Worm (Caenorhabditis elegans): Measurements from ENCODE around the gene sma-2.

The sma-2 gene

DNA sequence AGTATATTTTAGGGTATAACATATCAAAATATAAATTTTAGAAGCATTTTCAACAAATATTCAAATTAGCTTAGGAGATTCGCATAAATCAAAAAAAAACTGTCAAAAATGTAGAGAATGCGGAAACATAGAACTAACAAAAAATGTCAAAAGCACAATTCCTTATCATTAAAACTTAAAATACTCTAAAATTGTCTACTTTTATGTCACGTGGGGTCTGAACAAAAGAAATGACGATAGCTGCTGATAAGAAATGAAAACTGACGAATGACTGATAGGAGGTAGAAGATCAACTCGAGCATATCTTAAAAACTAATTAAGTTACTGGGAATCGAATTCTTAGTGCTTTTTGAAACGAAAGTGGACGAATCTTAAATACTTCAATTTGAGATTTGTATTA is 15.8 kb upstream of the sma-2 start:
- no peak for TF ChIP-seq unc-62 (GFP tag; optimal IDR thresholded peaks at IDR 0.05)

ce11 chrIII:8734327-8734885 is 15.1 kb upstream of the sma-2 start:
- TF ChIP-seq unc-62 (GFP tag; optimal IDR thresholded peaks at IDR 0.05) = no peak

DNA sequence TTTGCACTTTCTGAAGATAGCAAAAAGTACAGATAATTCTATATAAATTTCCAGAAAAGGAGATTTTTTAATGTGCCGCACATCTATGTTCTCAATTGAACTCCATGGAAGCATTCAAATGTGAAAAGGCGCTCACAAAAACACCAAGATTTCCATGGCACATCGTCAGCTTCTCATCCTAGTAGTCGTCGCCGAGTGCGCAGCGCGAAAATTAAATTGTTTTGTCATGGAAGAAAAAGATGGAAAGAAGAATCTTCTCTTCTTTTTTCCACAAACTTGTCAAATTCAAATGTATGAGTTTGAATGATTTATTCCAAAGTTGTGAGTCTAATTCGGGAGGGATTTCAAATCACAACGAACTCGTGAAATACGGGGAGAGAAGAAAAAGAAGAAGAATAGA is 12.1 kb upstream of the sma-2 start:
- no peak for TF ChIP-seq unc-62 (GFP tag; optimal IDR thresholded peaks at IDR 0.05)

ce11 chrIII:8738289-8738688 is 11.2 kb upstream of the sma-2 start:
- TF ChIP-seq unc-62 (GFP tag; optimal IDR thresholded peaks at IDR 0.05) = no peak

ce11 chrIII:8739126-8739525 is 10.4 kb upstream of the sma-2 start:
- TF ChIP-seq unc-62 (GFP tag; optimal IDR thresholded peaks at IDR 0.05) = no peak

DNA sequence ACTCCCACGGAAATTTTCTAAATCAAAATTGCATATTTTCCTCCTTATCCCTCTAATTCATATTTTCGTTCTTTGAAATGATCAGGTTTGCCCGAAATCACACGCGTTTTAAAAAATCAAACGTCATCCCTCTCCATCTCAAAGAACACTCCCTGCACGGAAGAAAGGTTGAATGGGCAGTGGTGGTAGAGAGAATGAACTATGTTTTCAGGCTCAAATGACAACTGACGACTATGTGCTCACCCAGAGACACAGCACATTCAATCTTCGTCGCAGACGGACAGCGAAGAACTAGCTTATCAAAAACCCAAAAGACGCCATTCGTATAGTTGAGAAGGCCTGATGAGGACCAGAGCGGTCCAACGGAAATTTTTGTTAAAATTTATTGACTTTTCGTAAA is 9.7 kb upstream of the sma-2 start:
- no peak for TF ChIP-seq unc-62 (GFP tag; optimal IDR thresholded peaks at IDR 0.05)

DNA sequence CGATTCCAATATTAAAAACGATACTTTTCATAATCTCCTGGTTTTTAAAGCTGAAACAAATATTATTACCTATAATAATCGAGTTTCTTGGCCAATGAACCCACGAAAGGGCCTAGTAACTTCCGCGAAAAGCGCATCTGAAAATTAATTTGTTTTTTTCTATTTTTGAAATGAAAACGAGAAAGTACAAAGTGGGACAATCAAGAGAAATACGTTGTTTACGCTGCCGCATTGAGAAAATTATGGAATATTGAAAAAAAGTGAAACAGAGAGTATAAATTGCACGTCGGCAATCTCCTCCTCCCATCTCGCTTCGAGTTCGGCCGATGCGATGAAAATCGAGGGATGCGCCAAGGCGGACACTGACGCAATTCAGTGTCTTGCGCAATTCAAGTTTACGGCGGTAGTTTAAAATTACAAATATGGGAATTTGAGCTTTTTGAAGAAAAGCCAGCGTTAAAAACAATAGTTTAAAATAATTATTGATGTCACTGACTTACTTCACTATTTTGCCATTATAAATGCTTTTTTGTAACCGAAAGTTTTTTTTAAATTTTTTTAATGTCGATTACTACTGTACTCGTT is 8.1 kb upstream of the sma-2 start, which contains the start of gene pdhk-2:
Gene pdhk-2, minus strand, starts transcription at position 137 of the 585 bp plus-strand sequence.
- no peak for TF ChIP-seq unc-62 (GFP tag; optimal IDR thresholded peaks at IDR 0.05)

ce11 chrIII:8741955-8742354 is 7.5 kb upstream of the sma-2 start:
- no peak for TF ChIP-seq unc-62 (GFP tag; optimal IDR thresholded peaks at IDR 0.05)

DNA sequence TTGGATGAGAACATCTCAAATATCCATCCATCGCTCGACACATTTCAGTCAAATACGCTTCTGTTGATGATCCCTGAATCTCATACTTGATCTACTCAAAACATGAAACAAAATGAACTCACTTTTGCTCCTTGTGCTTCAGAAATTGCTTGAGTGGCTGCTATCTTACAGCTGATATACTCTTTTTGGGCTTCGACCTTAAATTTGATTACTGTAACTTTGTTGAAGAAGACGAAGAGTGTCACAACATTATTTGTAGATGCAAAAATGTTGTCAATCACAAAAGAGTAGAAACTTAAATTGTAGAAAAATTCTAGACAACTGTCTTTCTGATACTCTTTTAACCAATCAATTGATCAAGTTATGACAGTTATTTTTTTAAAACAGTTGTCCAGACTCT is 6.9 kb upstream of the sma-2 start:
- no peak for TF ChIP-seq unc-62 (GFP tag; optimal IDR thresholded peaks at IDR 0.05)

ce11 chrIII:8743796-8744404 is 5.6 kb upstream of the sma-2 start, which contains the start of gene ZK370.6:
Gene ZK370.6 (minus strand): TSS chrIII:8743846.
- no peak for TF ChIP-seq unc-62 (GFP tag; optimal IDR thresholded peaks at IDR 0.05)

DNA sequence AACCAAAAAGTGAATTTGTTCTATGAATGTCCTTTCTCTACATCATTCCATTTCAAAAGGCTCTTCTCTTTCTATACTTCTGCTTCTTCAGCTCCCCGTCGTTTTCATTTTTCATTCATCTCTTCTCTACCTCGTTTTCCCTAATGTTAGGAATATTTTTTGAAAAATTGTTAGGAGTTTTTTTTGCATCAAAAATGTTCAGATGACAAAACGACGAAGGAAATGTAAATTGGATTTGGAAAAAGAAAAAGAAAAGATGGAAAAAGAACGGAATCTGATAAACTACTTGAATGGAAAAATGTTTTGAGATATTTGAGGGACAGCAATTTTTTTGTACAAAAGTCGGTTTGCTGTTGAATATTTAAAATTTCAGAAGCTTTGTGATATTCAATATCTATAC is 4.7 kb upstream of the sma-2 start:
- no peak for TF ChIP-seq unc-62 (GFP tag; optimal IDR thresholded peaks at IDR 0.05)

ce11 chrIII:8745214-8745613 is 4.3 kb upstream of the sma-2 start:
- TF ChIP-seq unc-62 (GFP tag; optimal IDR thresholded peaks at IDR 0.05) = no peak

ce11 chrIII:8748620-8749019 is 860 bp upstream of the sma-2 start:
- no peak for TF ChIP-seq unc-62 (GFP tag; optimal IDR thresholded peaks at IDR 0.05)

DNA sequence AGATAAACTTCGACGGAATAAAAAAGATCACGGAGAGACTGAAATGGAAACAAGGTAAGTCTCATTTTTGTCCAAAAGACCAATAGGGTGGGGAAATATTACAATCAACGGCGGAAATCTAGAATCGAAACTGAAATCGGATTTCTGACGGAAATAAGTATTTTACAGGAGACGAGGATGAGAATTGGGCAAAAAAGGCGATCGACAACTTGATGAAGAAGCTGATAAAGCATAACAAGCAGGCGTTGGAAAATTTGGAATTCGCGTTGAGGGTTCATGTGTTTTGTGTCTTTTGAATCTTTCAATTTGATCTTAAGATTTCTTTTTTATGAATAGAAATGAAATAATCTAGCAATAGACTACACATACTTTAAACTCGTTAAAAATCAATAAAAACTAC is 1.1 kb downstream of the sma-2 start, which contains the start of gene ugtp-1:
Gene ugtp-1, minus strand, starts transcription at position 101 of the 400 bp plus-strand sequence.
- no peak for TF ChIP-seq unc-62 (GFP tag; optimal IDR thresholded peaks at IDR 0.05)

DNA sequence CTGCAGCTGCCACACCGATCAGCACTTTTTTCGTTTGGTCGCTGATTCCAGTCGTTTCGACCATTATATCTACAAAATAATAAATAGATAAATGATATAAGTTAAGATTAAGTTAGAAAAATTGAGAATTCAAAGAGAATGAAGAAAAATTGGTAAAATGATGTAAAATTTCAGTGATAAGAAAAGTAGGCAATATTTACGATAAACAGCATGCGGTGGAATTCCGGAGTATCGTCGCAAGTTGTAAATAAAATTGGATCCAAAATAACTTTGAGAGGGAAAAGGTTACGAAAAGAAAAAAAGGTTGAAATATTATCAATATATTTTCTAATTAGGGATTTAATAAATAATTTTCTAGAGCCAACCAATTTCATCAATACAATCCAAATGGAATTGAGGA is 5.2 kb downstream of the sma-2 start, which contains the start of gene tomm-70:
Gene tomm-70, minus strand, starts transcription at position 69 of the 400 bp plus-strand sequence.
- no peak for TF ChIP-seq unc-62 (GFP tag; optimal IDR thresholded peaks at IDR 0.05)

DNA sequence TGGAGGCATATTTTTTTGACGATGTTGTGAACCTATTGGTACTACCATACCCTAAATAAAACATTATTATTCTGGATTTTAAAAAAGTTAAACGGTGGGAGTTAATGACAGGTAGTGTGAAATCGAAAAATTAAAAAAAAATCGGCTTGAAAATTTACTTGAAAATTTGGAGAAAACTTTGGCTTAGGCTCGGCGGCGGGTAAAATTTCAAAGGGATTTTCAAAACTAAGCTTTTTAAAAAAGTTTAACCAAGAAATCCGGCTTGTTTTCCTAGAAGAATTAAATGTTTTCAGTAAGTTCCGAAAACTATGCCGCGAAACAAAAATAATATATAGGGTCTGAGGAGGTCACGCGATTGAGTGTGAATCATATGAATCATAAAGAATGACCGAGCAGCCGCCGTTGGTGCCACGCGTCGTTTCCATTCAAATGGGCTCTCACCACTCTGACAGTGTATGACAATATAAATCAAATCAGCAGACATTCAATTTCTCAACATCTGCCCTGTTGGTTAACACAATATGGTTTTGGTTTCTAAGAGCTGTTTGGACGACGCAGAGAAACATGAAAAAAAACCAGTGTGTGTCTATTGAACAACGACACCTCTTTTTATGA is 11.7 kb downstream of the sma-2 start, which contains the start of gene aak-1:
Gene aak-1, minus strand, starts transcription at position 51 of the 615 bp plus-strand sequence.
- TF ChIP-seq unc-62 (GFP tag; optimal IDR thresholded peaks at IDR 0.05) = no peak

DNA sequence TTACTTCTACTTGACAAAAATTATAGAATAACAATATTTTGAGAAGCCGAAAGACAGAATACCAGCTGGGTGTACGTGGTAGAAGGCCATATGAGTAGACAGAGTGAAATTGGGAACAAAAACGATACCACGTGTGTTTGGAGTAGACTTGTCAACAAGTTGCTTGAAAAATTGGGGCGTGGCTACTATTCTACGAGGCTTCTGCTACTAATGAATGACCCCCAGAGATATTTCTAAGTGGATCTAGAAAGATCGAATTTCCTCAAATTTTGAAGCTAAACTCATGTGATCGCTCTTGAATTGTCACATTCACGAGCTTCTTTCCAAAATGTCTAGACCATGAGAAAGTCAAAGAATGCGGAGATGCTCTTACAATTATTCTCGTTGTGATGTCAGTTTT is 12.5 kb downstream of the sma-2 start:
- no peak for TF ChIP-seq unc-62 (GFP tag; optimal IDR thresholded peaks at IDR 0.05)
